Fruit fly (Drosophila melanogaster) whole organism, embryonic: Measurements from ENCODE around the gene CG13862.

Source experiments
- ATbp ChIP-seq: fragments of 200-800 bp; sonication (Bioruptor generic); optimal IDR thresholded peaks from 2 replicates; lab custom pipeline; 2017; ENCODE audit warnings: missing biosample characterization, mild to moderate bottlenecking, missing genetic modification characterization, missing genetic modification reagents
- Awh ChIP-seq: fragments of 200-800 bp; sonication (Bioruptor generic); IDR thresholded peaks from 2 replicates; pipeline ENCODE4, ENCODE4 v1.3.6; 2022; ENCODE audit warnings: missing biosample characterization, missing genetic modification characterization
- B-H1 ChIP-seq: fragments of 200-800 bp; sonication (Bioruptor generic); IDR thresholded peaks from 3 replicates; pipeline ENCODE4 v1.3.6; 2022; ENCODE audit warnings: missing biosample characterization, missing genetic modification characterization
- CG1024 ChIP-seq: fragments of 200-800 bp; sonication (Bioruptor generic); IDR thresholded peaks from 2 replicates; pipeline ENCODE4 v1.3.6; 2022; ENCODE audit warnings: missing biosample characterization, missing genetic modification characterization
- CG10267 ChIP-seq: fragments of 200-800 bp; sonication (Bioruptor generic); optimal IDR thresholded peaks from 2 replicates; lab custom pipeline; 2018; ENCODE audit warnings: missing biosample characterization, mild to moderate bottlenecking, missing genetic modification characterization, moderate library complexity
- CG11696 ChIP-seq: fragments of 200-800 bp; sonication (Bioruptor generic); IDR thresholded peaks from 2 replicates; pipeline ENCODE4 v1.3.6; 2022; ENCODE audit warnings: missing biosample characterization, missing genetic modification characterization
- CG12299 ChIP-seq: fragments of 200-800 bp; sonication (Bioruptor generic); optimal IDR thresholded peaks from 2 replicates; lab custom pipeline; 2018; ENCODE audit warnings: missing biosample characterization, mild to moderate bottlenecking, missing genetic modification characterization
- CG13123 ChIP-seq: fragments of 200-800 bp; sonication (Bioruptor generic); optimal IDR thresholded peaks from 2 replicates; lab custom pipeline; 2016; ENCODE audit warnings: missing biosample characterization, missing genetic modification characterization
- CG13287 ChIP-seq: fragments of 200-800 bp; sonication (Bioruptor generic); IDR thresholded peaks from 2 replicates; pipeline ENCODE4 v1.3.6; 2022; ENCODE audit warnings: missing biosample characterization, missing genetic modification characterization; ENCODE audit not compliant: partially characterized antibody
- CG15514 ChIP-seq: fragments of 200-800 bp; sonication (Bioruptor generic); optimal IDR thresholded peaks from 3 replicates; lab custom pipeline; 2017; ENCODE audit warnings: missing biosample characterization, missing genetic modification characterization, mild to moderate bottlenecking, moderate library complexity, missing genetic modification reagents
- CG17359 ChIP-seq: fragments of 200-800 bp; sonication (Bioruptor generic); optimal IDR thresholded peaks from 3 replicates; lab custom pipeline; 2018; ENCODE audit warnings: missing biosample characterization, mild to moderate bottlenecking, missing genetic modification characterization, moderate library complexity
- CG17361 ChIP-seq: fragments of 200-800 bp; sonication (Bioruptor generic); IDR thresholded peaks from 3 replicates; pipeline ENCODE4 v1.3.6; 2022; ENCODE audit warnings: missing biosample characterization, missing genetic modification characterization
- CG18476 ChIP-seq: fragments of 200-800 bp; sonication (Bioruptor generic); optimal IDR thresholded peaks from 2 replicates; lab custom pipeline; 2016; ENCODE audit warnings: missing biosample characterization, mild to moderate bottlenecking, missing genetic modification characterization
- CG2120 ChIP-seq: fragments of 200-800 bp; sonication (Bioruptor generic); optimal IDR thresholded peaks from 3 replicates; lab custom pipeline; 2016; ENCODE audit warnings: missing biosample characterization, missing genetic modification characterization
- CG2875 ChIP-seq: fragments of 200-800 bp; sonication (Bioruptor generic); optimal IDR thresholded peaks from 2 replicates; lab custom pipeline; 2017; ENCODE audit warnings: missing biosample characterization, mild to moderate bottlenecking, missing genetic modification characterization, missing genetic modification reagents
- CG3995 ChIP-seq: fragments of 200-800 bp; sonication (Bioruptor generic); optimal IDR thresholded peaks from 3 replicates; lab custom pipeline; 2016; ENCODE audit warnings: missing biosample characterization, missing genetic modification characterization
- CG6254 ChIP-seq: fragments of 200-800 bp; sonication (Bioruptor generic); optimal IDR thresholded peaks from 3 replicates; lab custom pipeline; 2017; ENCODE audit warnings: mild to moderate bottlenecking, missing biosample characterization, missing genetic modification reagents, missing genetic modification characterization
- CG8765 ChIP-seq: fragments of 200-800 bp; sonication (Bioruptor generic); IDR thresholded peaks from 2 replicates; pipeline ENCODE4 v1.3.6; 2022; ENCODE audit warnings: missing biosample characterization, missing genetic modification characterization
- CG9817 ChIP-seq: fragments of 200-800 bp; sonication (Bioruptor generic); optimal IDR thresholded peaks from 2 replicates; lab custom pipeline; 2018; ENCODE audit warnings: missing biosample characterization, mild to moderate bottlenecking, missing genetic modification characterization, moderate library complexity
- Dad ChIP-seq: fragments of 200-800 bp; sonication (Bioruptor generic); optimal IDR thresholded peaks from 3 replicates; lab custom pipeline; 2016; ENCODE audit warnings: missing biosample characterization, missing genetic modification characterization
- Dfd ChIP-seq, 2 experiments: fragments of >200 bp; optimal IDR thresholded peaks; 2 replicates each; lab custom pipeline; 2017; ENCODE audit warnings: missing biosample characterization in 2 of 2, missing genetic modification characterization in 2 of 2
- Dll ChIP-seq: fragments of 200-800 bp; sonication (Bioruptor generic); IDR thresholded peaks from 4 replicates; pipeline ENCODE4 v1.3.6; 2022; ENCODE audit warnings: missing biosample characterization, missing genetic modification characterization; ENCODE audit not compliant: partially characterized antibody
- Dp ChIP-seq: fragments of 200-800 bp; sonication (Bioruptor generic); optimal IDR thresholded peaks from 2 replicates; lab custom pipeline; 2018; ENCODE audit warnings: missing biosample characterization, mild to moderate bottlenecking, missing genetic modification characterization, moderate library complexity
- E2f1 ChIP-seq: fragments of 200-800 bp; sonication (Bioruptor generic); IDR thresholded peaks from 2 replicates; pipeline ENCODE4 v1.3.6; 2022; ENCODE audit warnings: missing biosample characterization, missing genetic modification characterization
- Ets97D ChIP-seq: fragments of 200-800 bp; sonication (Bioruptor generic); optimal IDR thresholded peaks from 3 replicates; lab custom pipeline; 2016; ENCODE audit warnings: missing biosample characterization, missing genetic modification characterization
- HmgD ChIP-seq: fragments of 200-800 bp; sonication (Bioruptor generic); optimal IDR thresholded peaks from 3 replicates; lab custom pipeline; 2016; ENCODE audit warnings: missing biosample characterization, missing genetic modification characterization
- Kr ChIP-seq: fragments of 200-800 bp; sonication (Bioruptor generic); optimal IDR thresholded peaks from 2 replicates; lab custom pipeline; 2017; ENCODE audit warnings: missing biosample characterization, mild to moderate bottlenecking, missing genetic modification characterization
- Max ChIP-seq: fragments of 200-800 bp; sonication (Bioruptor generic); optimal IDR thresholded peaks from 2 replicates; lab custom pipeline; 2016; ENCODE audit warnings: missing biosample characterization, mild to moderate bottlenecking, missing genetic modification characterization
- Neu2 ChIP-seq: fragments of 200-800 bp; sonication (Bioruptor generic); optimal IDR thresholded peaks from 3 replicates; lab custom pipeline; 2016; ENCODE audit warnings: missing biosample characterization, missing genetic modification characterization, borderline replicate concordance
- NfI ChIP-seq: fragments of 200-800 bp; sonication (Bioruptor generic); optimal IDR thresholded peaks from 3 replicates; lab custom pipeline; 2018; ENCODE audit warnings: missing biosample characterization, mild to moderate bottlenecking, missing genetic modification characterization, moderate library complexity
- YL-1 ChIP-seq: fragments of 200-800 bp; sonication (Bioruptor generic); optimal IDR thresholded peaks from 3 replicates; lab custom pipeline; 2017; ENCODE audit warnings: missing biosample characterization, mild to moderate bottlenecking, missing genetic modification characterization
- al ChIP-seq: fragments of 200-800 bp; sonication (Bioruptor generic); IDR thresholded peaks from 2 replicates; pipeline ENCODE4 v1.3.6; 2022; ENCODE audit warnings: missing biosample characterization, missing genetic modification characterization
- ato ChIP-seq: fragments of 200-800 bp; sonication (Bioruptor generic); IDR thresholded peaks from 2 replicates; pipeline ENCODE4 v1.3.6; 2022; ENCODE audit warnings: missing biosample characterization, missing genetic modification characterization; ENCODE audit not compliant: partially characterized antibody
- chinmo ChIP-seq: fragments of 200-800 bp; sonication (Bioruptor generic); IDR thresholded peaks from 4 replicates; pipeline ENCODE4 v1.3.6; 2022; ENCODE audit warnings: missing biosample characterization, missing genetic modification characterization; ENCODE audit not compliant: partially characterized antibody
- crc ChIP-seq: fragments of 200-800 bp; sonication (Bioruptor generic); optimal IDR thresholded peaks from 2 replicates; lab custom pipeline; 2016; ENCODE audit warnings: missing biosample characterization, missing genetic modification characterization
- hbn ChIP-seq: fragments of 200-800 bp; sonication (Bioruptor generic); IDR thresholded peaks from 2 replicates; pipeline ENCODE4 v1.3.6; 2022; ENCODE audit warnings: missing biosample characterization, missing genetic modification characterization; ENCODE audit not compliant: partially characterized antibody
- hkb ChIP-seq, 2 experiments: fragments of 200-800 bp in 1 of 2; fragments of >200 bp in 1 of 2; sonication (Bioruptor generic) in 1 of 2; IDR thresholded peaks in 1 of 2; optimal IDR thresholded peaks in 1 of 2; 2 replicates each; pipeline versions ENCODE4 v1.3.6 to Lab custom; 2017 to 2022; ENCODE audit warnings: missing biosample characterization in 1 of 2, missing genetic modification characterization in 1 of 2
- mld ChIP-seq: fragments of 200-800 bp; sonication (Bioruptor generic); IDR thresholded peaks from 3 replicates; pipeline ENCODE4 v1.3.6; 2022; ENCODE audit warnings: missing biosample characterization, missing genetic modification characterization; ENCODE audit not compliant: partially characterized antibody
- nerfin-2 ChIP-seq: fragments of 200-800 bp; sonication (Bioruptor generic); IDR thresholded peaks from 2 replicates; pipeline ENCODE4 v1.3.6; 2022; ENCODE audit warnings: missing biosample characterization, missing genetic modification characterization; ENCODE audit not compliant: partially characterized antibody
- pan ChIP-seq, 4 experiments: fragments of >200 bp in 3 of 4; fragments of 200-800 bp in 1 of 4; sonication (Bioruptor generic) in 1 of 4; optimal IDR thresholded peaks in 3 of 4; IDR thresholded peaks in 1 of 4; 2 replicates each; pipeline versions ENCODE4 v1.3.6 to Lab custom; 2017 to 2022; ENCODE audit warnings: missing biosample characterization in 2 of 4, missing genetic modification characterization in 2 of 4, mixed read lengths in 1 of 4
- pros ChIP-seq: fragments of 200-800 bp; sonication (Bioruptor generic); optimal IDR thresholded peaks from 3 replicates; lab custom pipeline; 2019; ENCODE audit warnings: missing biosample characterization, mild to moderate bottlenecking, missing genetic modification characterization, moderate library complexity
- pzg ChIP-seq: fragments of 200-800 bp; sonication (Bioruptor generic); optimal IDR thresholded peaks from 3 replicates; lab custom pipeline; 2018; ENCODE audit warnings: missing biosample characterization, mild to moderate bottlenecking, missing genetic modification characterization, moderate library complexity
- repo ChIP-seq: fragments of 200-800 bp; sonication (Bioruptor generic); optimal IDR thresholded peaks from 2 replicates; lab custom pipeline; 2016; ENCODE audit warnings: missing biosample characterization, missing genetic modification characterization
- sens ChIP-seq: fragments of 200-800 bp; sonication (Bioruptor generic); peaks from one replicate; lab custom pipeline; 2016; ENCODE audit warnings: missing biosample characterization, missing genetic modification characterization
- yki ChIP-seq: fragments of >200 bp; optimal IDR thresholded peaks from 3 replicates; lab custom pipeline; 2018
- zf30C ChIP-seq: fragments of 200-800 bp; sonication (Bioruptor generic); optimal IDR thresholded peaks from 3 replicates; lab custom pipeline; 2018; ENCODE audit warnings: missing biosample characterization, mild to moderate bottlenecking, missing genetic modification characterization

Gene CG13862

DNA sequence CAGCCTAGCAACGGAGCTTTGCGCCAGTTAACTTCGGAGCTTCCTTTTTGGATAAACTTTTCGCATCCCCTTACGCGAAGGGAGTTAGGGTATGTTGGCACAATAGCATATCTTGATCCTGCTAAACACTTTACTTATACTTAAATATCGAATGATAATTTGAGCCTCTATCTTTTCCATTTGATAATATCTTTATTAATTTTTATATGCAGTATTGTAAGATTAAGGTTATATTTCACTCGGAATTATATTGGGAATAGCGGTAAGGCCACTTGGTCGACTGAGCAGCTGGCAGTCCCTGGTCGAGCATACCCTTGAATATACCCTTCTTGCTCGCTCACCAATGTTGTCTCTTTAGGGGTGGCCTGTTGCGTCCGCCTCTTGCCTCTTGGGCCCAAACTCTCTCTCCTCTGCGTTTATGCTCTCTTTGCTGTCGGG is 37.0 kb downstream of the CG13862 start (continued):
- TF ChIP-seq pan (optimal IDR thresholded peaks at IDR 0.05; lab: Kevin White, UChicago) (peak in 1 of 2 experiments; percentile 31), pan (GFP tag; optimal IDR thresholded peaks at IDR 0.05 in 1 of 2, IDR thresholded peaks at IDR 0.05 in 1 of 2) (peak in 1 of 2 experiments; percentile 82), B-H1 (peak; percentile 42; the same call in 2 of the 3 replicates), CG6254 (GFP tag; lab: Kevin White, UChicago) (peak; percentile 27), Neu2 (GFP tag; lab: Kevin White, UChicago) (no peak), crc (peak; percentile 46)
- TF ChIP-seq, all 482 proteins: peak for 251

DNA sequence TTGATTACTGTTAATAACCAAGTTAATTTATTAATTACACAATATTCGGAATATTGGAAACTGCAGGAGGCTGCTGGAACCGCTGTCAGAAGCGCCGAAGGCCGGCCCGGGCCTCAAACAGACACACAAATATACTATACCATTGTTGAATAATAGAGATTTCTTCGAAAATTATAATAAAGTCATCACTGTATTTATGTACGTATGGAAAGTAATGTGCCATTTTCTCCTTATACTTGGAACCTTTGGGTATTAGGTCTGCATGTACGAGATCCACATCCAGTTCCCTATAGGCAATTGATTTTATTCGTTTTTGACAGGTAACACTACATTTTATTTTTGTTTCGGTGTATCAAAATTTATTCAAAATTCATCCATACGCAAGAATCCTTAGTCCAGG is 40.7 kb downstream of the CG13862 start, which contains the start of gene CG7069:
TSS of gene CG7069 (plus strand) at position 301 of the 400 bp plus-strand sequence.
- no peak for TF ChIP-seq Awh
- peak; percentile 0 for TF ChIP-seq sens (GFP tag; lab: Kevin White, UChicago)
- TF ChIP-seq al (GFP tag; lab: Robert Waterston, UW): no peak

DNA sequence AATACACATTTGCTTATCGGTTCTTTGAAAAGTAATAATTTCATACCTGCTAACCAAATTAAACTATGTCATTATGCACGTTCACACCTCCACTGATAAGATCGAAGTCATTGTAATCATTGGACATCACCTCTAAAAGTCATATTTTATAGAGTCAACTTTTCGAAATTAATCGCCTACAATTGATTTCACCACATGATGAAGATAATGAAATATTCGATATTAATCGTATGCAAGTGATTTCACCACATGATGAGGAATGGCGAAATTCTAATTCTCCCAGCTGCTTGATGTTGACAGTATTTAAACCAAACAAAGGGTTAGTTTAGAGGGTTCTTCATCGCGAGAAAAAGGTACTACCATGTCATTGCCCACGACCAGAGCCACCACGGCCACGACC is 43.9 kb downstream of the CG13862 start, which contains the start of gene CG18596:
TSS of gene CG18596 (plus strand) at position 250 of the 400 bp plus-strand sequence.
- TF ChIP-seq mld (GFP tag; lab: Robert Waterston, UW) (peak; percentile 84; the same call in 2 of the 3 replicates), nerfin-2 (GFP tag; lab: Robert Waterston, UW) (peak; percentile 91), Dp (GFP tag; lab: Kevin White, UChicago) (peak; percentile 80), repo (GFP tag; lab: Kevin White, UChicago) (no peak), CG13123 (GFP tag; lab: Kevin White, UChicago) (no peak), Ets97D (GFP tag; lab: Kevin White, UChicago) (peak; percentile 37), CG17359 (tag; lab: Kevin White, UChicago) (no peak), ATbp (GFP tag; lab: Kevin White, UChicago) (no peak), CG1024 (GFP tag; lab: Robert Waterston, UW) (no peak), CG15514 (GFP tag; lab: Kevin White, UChicago) (peak; percentile 29), Dll (peak; percentile 98), E2f1 (GFP tag; lab: Robert Waterston, UW) (no peak), hkb (optimal IDR thresholded peaks at IDR 0.05; lab: Kevin White, UChicago) (no peak), hkb (GFP tag; IDR thresholded peaks at IDR 0.05; lab: Robert Waterston, UW) (no peak), Dfd (GFP tag; optimal IDR thresholded peaks at IDR 0.05; lab: Kevin White, UChicago) (no peak), CG10267 (tag; lab: Kevin White, UChicago) (peak; percentile 33), CG18476 (GFP tag; lab: Kevin White, UChicago) (no peak), CG2120 (GFP tag; lab: Kevin White, UChicago) (no peak), pros (no peak), pzg (GFP tag; lab: Kevin White, UChicago) (peak; percentile 60), zf30C (GFP tag; lab: Kevin White, UChicago) (no peak), YL-1 (GFP tag; lab: Kevin White, UChicago) (peak; percentile 56), ato (GFP tag; lab: Robert Waterston, UW) (peak; percentile 84), Kr (GFP tag; lab: Kevin White, UChicago) (peak; percentile 38), NfI (GFP tag; lab: Kevin White, UChicago) (no peak), CG3995 (GFP tag; lab: Kevin White, UChicago) (peak; percentile 10), CG11696 (GFP tag; lab: Robert Waterston, UW) (no peak), yki (lab: Kevin White, UChicago) (no peak), CG8765 (no peak), Dad (GFP tag; lab: Kevin White, UChicago) (no peak), CG12299 (no peak), CG2875 (GFP tag; lab: Kevin White, UChicago) (no peak), chinmo (GFP tag; lab: Robert Waterston, UW) (peak; percentile 42; the same call in 2 of the 4 replicates), hbn (peak; percentile 95), CG9817 (tag; lab: Kevin White, UChicago) (no peak), HmgD (GFP tag; lab: Kevin White, UChicago) (no peak), Max (no peak), CG17361 (no peak), CG13287 (GFP tag; lab: Robert Waterston, UW) (peak; percentile 98)
